Fruit fly (Drosophila melanogaster) whole organism, prepupa: Measurements from ENCODE around the gene Hr96.

Experiments
- Blimp-1 ChIP-seq: fragments of 200-800 bp; sonication (Bioruptor generic); optimal IDR thresholded peaks from 3 replicates; lab custom pipeline; 2017; ENCODE audit warnings: missing biosample characterization, missing genetic modification characterization, mild to moderate bottlenecking, moderate library complexity, missing genetic modification reagents
- CG10631 ChIP-seq: fragments of 200-800 bp; sonication (Bioruptor generic); optimal IDR thresholded peaks from 2 replicates; lab custom pipeline; 2016; ENCODE audit warnings: missing biosample characterization, missing genetic modification characterization
- CG10669 ChIP-seq: fragments of 200-800 bp; sonication (Bioruptor generic); optimal IDR thresholded peaks from 3 replicates; lab custom pipeline; 2018; ENCODE audit warnings: missing biosample characterization, mild to moderate bottlenecking, missing genetic modification characterization, moderate library complexity
- CG11294 ChIP-seq: fragments of 200-800 bp; sonication (Bioruptor generic); IDR thresholded peaks from 2 replicates; pipeline ENCODE4 v1.3.6; 2022; ENCODE audit warnings: missing biosample characterization, missing genetic modification characterization
- CG11762 ChIP-seq: fragments of 200-800 bp; sonication (Bioruptor generic); optimal IDR thresholded peaks from 3 replicates; lab custom pipeline; 2016; ENCODE audit warnings: missing biosample characterization, missing genetic modification characterization; ENCODE audit not compliant: insufficient read depth
- CG15336 ChIP-seq: fragments of 200-800 bp; sonication (Bioruptor generic); IDR thresholded peaks from 2 replicates; pipeline ENCODE4 v1.3.6; 2022; ENCODE audit warnings: missing biosample characterization, missing genetic modification characterization
- CG1621 ChIP-seq: fragments of 200-800 bp; sonication (Bioruptor generic); optimal IDR thresholded peaks from 3 replicates; lab custom pipeline; 2018; ENCODE audit warnings: missing biosample characterization, mild to moderate bottlenecking, missing genetic modification characterization
- CG16779 ChIP-seq: fragments of 200-800 bp; sonication (Bioruptor generic); optimal IDR thresholded peaks from 3 replicates; lab custom pipeline; 2017; ENCODE audit warnings: missing biosample characterization, mild to moderate bottlenecking, missing genetic modification characterization
- CG3032 ChIP-seq: fragments of 200-800 bp; optimal IDR thresholded peaks from 2 replicates; lab custom pipeline; 2019; ENCODE audit warnings: missing biosample characterization, mild to moderate bottlenecking, missing genetic modification characterization, moderate library complexity
- CG31627 ChIP-seq: fragments of 200-800 bp; sonication (Bioruptor generic); optimal IDR thresholded peaks from 3 replicates; lab custom pipeline; 2016; ENCODE audit warnings: missing biosample characterization, missing genetic modification characterization
- CG32006 ChIP-seq: fragments of 200-800 bp; sonication (Bioruptor generic); optimal IDR thresholded peaks from 3 replicates; lab custom pipeline; 2017; ENCODE audit warnings: missing biosample characterization, mild to moderate bottlenecking, missing genetic modification characterization
- CG34406 ChIP-seq: fragments of 200-800 bp; sonication (Bioruptor generic); optimal IDR thresholded peaks from 3 replicates; lab custom pipeline; 2016; ENCODE audit warnings: missing biosample characterization, missing genetic modification characterization
- CG4318 ChIP-seq: fragments of 200-800 bp; sonication (Bioruptor generic); optimal IDR thresholded peaks from 3 replicates; lab custom pipeline; 2017; ENCODE audit warnings: missing biosample characterization, mild to moderate bottlenecking, missing genetic modification characterization
- CG6163 ChIP-seq: fragments of 200-800 bp; sonication (Bioruptor generic); IDR thresholded peaks from 3 replicates; pipeline ENCODE4 v1.3.6; 2022; ENCODE audit warnings: missing biosample characterization, missing genetic modification characterization
- CG6276 ChIP-seq: fragments of 200-800 bp; sonication (Bioruptor generic); optimal IDR thresholded peaks from 2 replicates; lab custom pipeline; 2017; ENCODE audit warnings: missing biosample characterization, mild to moderate bottlenecking, missing genetic modification characterization
- CG6792 ChIP-seq: fragments of 200-800 bp; sonication (Bioruptor generic); optimal IDR thresholded peaks from 3 replicates; lab custom pipeline; 2016; ENCODE audit warnings: missing biosample characterization, missing genetic modification characterization
- CG6808 ChIP-seq: fragments of 200-800 bp; sonication (Bioruptor generic); optimal IDR thresholded peaks from 3 replicates; lab custom pipeline; 2017; ENCODE audit warnings: missing biosample characterization, missing genetic modification characterization, mild to moderate bottlenecking, moderate library complexity, missing genetic modification reagents
- CG6854 ChIP-seq: fragments of 200-800 bp; sonication (Bioruptor generic); optimal IDR thresholded peaks from 2 replicates; lab custom pipeline; 2017; ENCODE audit warnings: missing biosample characterization, mild to moderate bottlenecking, missing genetic modification characterization
- CG7368 ChIP-seq: fragments of 200-800 bp; sonication (Bioruptor generic); optimal IDR thresholded peaks from 3 replicates; lab custom pipeline; 2016; ENCODE audit warnings: missing biosample characterization, missing genetic modification characterization
- CG8119 ChIP-seq: fragments of 200-800 bp; sonication (Bioruptor generic); IDR thresholded peaks from 3 replicates; pipeline ENCODE4 v1.3.6; 2022; ENCODE audit warnings: missing biosample characterization, missing genetic modification characterization
- CG8319 ChIP-seq: fragments of 200-800 bp; sonication (Bioruptor generic); optimal IDR thresholded peaks from 3 replicates; lab custom pipeline; 2016; ENCODE audit warnings: missing biosample characterization, missing genetic modification characterization
- CG8632 ChIP-seq: fragments of 200-800 bp; sonication (Bioruptor generic); optimal IDR thresholded peaks from 3 replicates; lab custom pipeline; 2016; ENCODE audit warnings: missing biosample characterization, missing genetic modification characterization
- CG9139 ChIP-seq: fragments of 200-800 bp; sonication (Bioruptor generic); optimal IDR thresholded peaks from 3 replicates; lab custom pipeline; 2017; ENCODE audit warnings: missing biosample characterization, mild to moderate bottlenecking, missing genetic modification characterization
- Eip75B ChIP-seq: fragments of 200-800 bp; sonication (Bioruptor generic); optimal IDR thresholded peaks from 3 replicates; lab custom pipeline; 2016; ENCODE audit warnings: missing biosample characterization, missing genetic modification characterization
- Eip78C ChIP-seq: fragments of 200-800 bp; sonication (Bioruptor generic); peaks from one replicate; lab custom pipeline; 2016; ENCODE audit warnings: missing biosample characterization, missing genetic modification characterization
- Eip93F ChIP-seq: fragments of 200-800 bp; sonication (Bioruptor generic); optimal IDR thresholded peaks from 2 replicates; lab custom pipeline; 2016; ENCODE audit warnings: missing biosample characterization, mild to moderate bottlenecking, missing genetic modification characterization
- Ets21C ChIP-seq: fragments of 200-800 bp; sonication (Bioruptor generic); optimal IDR thresholded peaks from 3 replicates; lab custom pipeline; 2016; ENCODE audit warnings: missing biosample characterization, missing genetic modification characterization
- Ets96B ChIP-seq: fragments of 200-800 bp; optimal IDR thresholded peaks from 2 replicates; lab custom pipeline; 2019; ENCODE audit warnings: missing biosample characterization, mild to moderate bottlenecking, missing genetic modification characterization, moderate library complexity
- Hr38 ChIP-seq: sonication (Bioruptor generic); optimal IDR thresholded peaks from 2 replicates; lab custom pipeline; 2016; ENCODE audit warnings: missing biosample characterization, missing genetic modification characterization
- Hr39 ChIP-seq: fragments of 200-800 bp; sonication (Bioruptor generic); optimal IDR thresholded peaks from 2 replicates; lab custom pipeline; 2016; ENCODE audit warnings: missing biosample characterization, missing genetic modification characterization
- Hr4 ChIP-seq: fragments of 200-800 bp; sonication (Bioruptor generic); optimal IDR thresholded peaks from 3 replicates; lab custom pipeline; 2016; ENCODE audit warnings: missing biosample characterization, missing genetic modification characterization
- Lpt ChIP-seq: fragments of 200-800 bp; sonication (Bioruptor generic); optimal IDR thresholded peaks from 3 replicates; lab custom pipeline; 2016; ENCODE audit warnings: missing biosample characterization, missing genetic modification characterization
- OdsH ChIP-seq: fragments of 200-800 bp; sonication (Bioruptor generic); optimal IDR thresholded peaks from 3 replicates; lab custom pipeline; 2016; ENCODE audit warnings: missing biosample characterization, missing genetic modification characterization
- Smox ChIP-seq: fragments of 200-800 bp; sonication (Bioruptor generic); optimal IDR thresholded peaks from 3 replicates; lab custom pipeline; 2016; ENCODE audit warnings: missing biosample characterization, missing genetic modification characterization
- Sox102F ChIP-seq: fragments of 200-800 bp; sonication (Bioruptor generic); optimal IDR thresholded peaks from 2 replicates; lab custom pipeline; 2016; ENCODE audit warnings: missing biosample characterization, mild to moderate bottlenecking, missing genetic modification characterization
- Sox14 ChIP-seq: fragments of 200-800 bp; sonication (Bioruptor generic); optimal IDR thresholded peaks from 3 replicates; lab custom pipeline; 2016; ENCODE audit warnings: missing biosample characterization, missing genetic modification characterization
- Sox15 ChIP-seq: fragments of 200-800 bp; sonication (Bioruptor generic); optimal IDR thresholded peaks from 3 replicates; lab custom pipeline; 2016; ENCODE audit warnings: missing biosample characterization, missing genetic modification characterization
- acj6 ChIP-seq: fragments of 200-800 bp; sonication (Bioruptor generic); optimal IDR thresholded peaks from 3 replicates; lab custom pipeline; 2016; ENCODE audit warnings: missing biosample characterization, missing genetic modification characterization
- dsx ChIP-seq: fragments of 200-800 bp; optimal IDR thresholded peaks from 3 replicates; lab custom pipeline; 2019; ENCODE audit warnings: missing biosample characterization, mild to moderate bottlenecking, missing genetic modification characterization, moderate library complexity; ENCODE audit not compliant: poor library complexity, severe bottlenecking
- eg ChIP-seq: fragments of 200-800 bp; sonication (Bioruptor generic); IDR thresholded peaks from 3 replicates; pipeline ENCODE4 v1.3.6; 2022; ENCODE audit warnings: missing biosample characterization, missing genetic modification characterization
- esn ChIP-seq: fragments of 200-800 bp; sonication (Bioruptor generic); optimal IDR thresholded peaks from 2 replicates; lab custom pipeline; 2016; ENCODE audit warnings: missing biosample characterization, mild to moderate bottlenecking, missing genetic modification characterization, moderate library complexity
- fd59A ChIP-seq: fragments of 200-800 bp; sonication (Bioruptor generic); optimal IDR thresholded peaks from 2 replicates; lab custom pipeline; 2017; ENCODE audit warnings: missing biosample characterization, mild to moderate bottlenecking, missing genetic modification characterization, missing genetic modification reagents
- fd85E ChIP-seq: fragments of 200-800 bp; sonication (Bioruptor generic); optimal IDR thresholded peaks from 3 replicates; lab custom pipeline; 2016; ENCODE audit warnings: missing biosample characterization, missing genetic modification characterization
- net ChIP-seq: fragments of 200-800 bp; sonication (Bioruptor generic); optimal IDR thresholded peaks from 3 replicates; lab custom pipeline; 2016; ENCODE audit warnings: missing biosample characterization, missing genetic modification characterization
- pdm3 ChIP-seq: fragments of 200-800 bp; sonication (Bioruptor generic); optimal IDR thresholded peaks from 3 replicates; lab custom pipeline; 2016; ENCODE audit warnings: missing biosample characterization, missing genetic modification characterization
- salr ChIP-seq, 2 experiments: fragments of 200-800 bp; sonication (Bioruptor generic); optimal IDR thresholded peaks; 3 replicates each; lab custom pipeline; 2016 to 2018; ENCODE audit warnings: missing biosample characterization in 2 of 2, missing genetic modification characterization in 2 of 2, mild to moderate bottlenecking in 1 of 2
- spab ChIP-seq: fragments of 200-800 bp; sonication (Bioruptor generic); optimal IDR thresholded peaks from 2 replicates; lab custom pipeline; 2017; ENCODE audit warnings: missing biosample characterization, mild to moderate bottlenecking, missing genetic modification characterization, missing genetic modification reagents
- ss ChIP-seq, 2 experiments: fragments of 200-800 bp; sonication (Bioruptor generic); optimal IDR thresholded peaks; 2 replicates in 1 of 2; 3 replicates in 1 of 2; lab custom pipeline; 2017 to 2018; ENCODE audit warnings: mild to moderate bottlenecking in 2 of 2, missing biosample characterization in 2 of 2, missing genetic modification characterization in 2 of 2, moderate library complexity in 1 of 2
- svp ChIP-seq: fragments of 200-800 bp; sonication (Bioruptor generic); peaks from one replicate; lab custom pipeline; 2016; ENCODE audit warnings: missing biosample characterization, missing genetic modification characterization
- topi ChIP-seq: fragments of 200-800 bp; sonication (Bioruptor generic); optimal IDR thresholded peaks from 3 replicates; lab custom pipeline; 2016; ENCODE audit warnings: missing biosample characterization, missing genetic modification characterization
- vri ChIP-seq: fragments of 200-800 bp; sonication (Bioruptor generic); optimal IDR thresholded peaks from 3 replicates; lab custom pipeline; 2016; ENCODE audit warnings: missing biosample characterization, mild to moderate bottlenecking, missing genetic modification characterization

Hr96 gene

DNA sequence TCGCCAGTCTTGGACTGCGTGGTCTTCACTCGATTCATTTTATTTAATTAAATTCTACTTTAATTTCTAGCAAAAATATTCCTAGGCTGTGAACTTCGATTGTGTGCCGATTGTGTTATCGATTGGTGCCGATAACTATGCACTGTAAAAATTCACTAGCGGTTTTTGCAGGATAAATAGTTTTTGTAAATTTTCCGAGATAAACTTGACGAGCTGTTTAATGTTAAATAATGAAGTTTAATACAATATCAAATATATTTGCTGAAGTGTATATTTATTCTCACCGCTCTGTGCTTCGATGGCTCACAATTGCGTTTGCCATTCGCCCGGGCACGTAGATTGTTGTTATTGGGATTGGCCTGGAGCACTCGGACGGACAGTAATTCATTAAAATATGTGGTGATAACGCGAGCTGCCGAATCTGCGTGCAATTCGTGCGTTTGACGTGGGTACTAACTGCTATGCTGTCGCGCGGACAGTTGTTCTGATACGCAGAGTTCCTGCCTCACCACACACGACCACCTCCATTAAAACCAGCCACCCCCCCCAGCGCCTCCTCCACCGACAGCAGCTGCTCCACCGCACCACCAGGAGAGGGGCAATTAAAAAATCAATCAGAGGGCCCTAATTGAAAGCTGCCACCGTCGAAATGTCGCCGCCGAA lies at the start of gene Hr96, which contains the start of gene EMC6:
Hr96 (plus strand) TSS at position 341 of the 663 bp plus-strand sequence.
EMC6 (minus strand) TSS at position 123 of the 663 bp plus-strand sequence.
- peak; percentile 94 for TF ChIP-seq OdsH (GFP tag; lab: Kevin White, UChicago)
- peak; percentile 97 for TF ChIP-seq Eip78C (GFP tag; lab: Kevin White, UChicago)
- TF ChIP-seq Eip93F (GFP tag; lab: Kevin White, UChicago): peak; percentile 83
- peak; percentile 87 for TF ChIP-seq Sox15 (GFP tag; lab: Kevin White, UChicago)
- peak; percentile 62 for TF ChIP-seq fd85E (GFP tag; lab: Kevin White, UChicago)
- TF ChIP-seq CG34406 (GFP tag; lab: Kevin White, UChicago): peak; percentile 88
- peak; percentile 84 for TF ChIP-seq CG8119 (GFP tag; lab: Robert Waterston, UW)
- peak; percentile 94 for TF ChIP-seq acj6 (GFP tag; lab: Kevin White, UChicago)
- TF ChIP-seq Ets21C (GFP tag; lab: Kevin White, UChicago): peak; percentile 90
- no peak for TF ChIP-seq vri (GFP tag; lab: Kevin White, UChicago)
- TF ChIP-seq CG32006: no peak
- peak; percentile 94 for TF ChIP-seq Hr4 (GFP tag; lab: Kevin White, UChicago)
- peak; percentile 93 for TF ChIP-seq CG31627
- peak; percentile 95 for TF ChIP-seq esn
- peak; percentile 91 for TF ChIP-seq Smox (GFP tag; lab: Kevin White, UChicago)
- TF ChIP-seq ss (GFP tag; optimal IDR thresholded peaks at IDR 0.05; lab: Kevin White, UChicago): peak in 1 of 2 experiments; percentile 84
- TF ChIP-seq Sox14 (GFP tag; lab: Kevin White, UChicago): peak; percentile 93
- TF ChIP-seq CG8319 (GFP tag; lab: Kevin White, UChicago): peak; percentile 87
- TF ChIP-seq CG11294 (GFP tag; lab: Robert Waterston, UW): peak; percentile 89
- peak; percentile 62 for TF ChIP-seq Blimp-1
- peak; percentile 79 for TF ChIP-seq CG16779 (tag; lab: Kevin White, UChicago)
- TF ChIP-seq pdm3 (GFP tag; lab: Kevin White, UChicago): peak; percentile 95
- peak; percentile 90 for TF ChIP-seq net (GFP tag; lab: Kevin White, UChicago)
- TF ChIP-seq Hr38: peak; percentile 54
- peak; percentile 93 for TF ChIP-seq CG10631 (GFP tag; lab: Kevin White, UChicago)
- peak; percentile 93 for TF ChIP-seq Eip75B (GFP tag; lab: Kevin White, UChicago)
- TF ChIP-seq CG6163 (GFP tag; lab: Robert Waterston, UW): peak; percentile 96
- no peak for TF ChIP-seq CG6808 (GFP tag; lab: Kevin White, UChicago)
- TF ChIP-seq CG9139 (GFP tag; lab: Kevin White, UChicago): no peak
- TF ChIP-seq Ets96B (tag; lab: Kevin White, UChicago): peak; percentile 84
- TF ChIP-seq Sox102F: peak; percentile 93
- TF ChIP-seq CG11762 (GFP tag; lab: Kevin White, UChicago): peak; percentile 87
- peak; percentile 91 for TF ChIP-seq topi (GFP tag; lab: Kevin White, UChicago)
- TF ChIP-seq eg (GFP tag; lab: Robert Waterston, UW): peak; percentile 94
- TF ChIP-seq CG4318 (GFP tag; lab: Kevin White, UChicago): no peak
- TF ChIP-seq CG10669 (GFP tag; lab: Kevin White, UChicago): peak; percentile 87
- peak; percentile 75 for TF ChIP-seq spab (GFP tag; lab: Kevin White, UChicago)
- TF ChIP-seq CG6792: peak; percentile 88
- peak; percentile 92 for TF ChIP-seq Hr39 (GFP tag; lab: Kevin White, UChicago)
- TF ChIP-seq fd59A (GFP tag; lab: Kevin White, UChicago): peak; percentile 77
- TF ChIP-seq CG8632 (GFP tag; lab: Kevin White, UChicago): peak; percentile 88
- TF ChIP-seq Lpt (GFP tag; lab: Kevin White, UChicago): peak; percentile 81
- TF ChIP-seq CG6854 (GFP tag; lab: Kevin White, UChicago): peak; percentile 73
- peak; percentile 90 for TF ChIP-seq CG3032
- peak; percentile 98 for TF ChIP-seq svp (GFP tag; lab: Kevin White, UChicago)
- peak in 1 of 2 experiments; percentile 89 for TF ChIP-seq salr (GFP tag; optimal IDR thresholded peaks at IDR 0.05; lab: Kevin White, UChicago)
- TF ChIP-seq CG6276 (GFP tag; lab: Kevin White, UChicago): no peak
- TF ChIP-seq CG7368: peak; percentile 85
- TF ChIP-seq CG15336: peak; percentile 84
- peak; percentile 97 for TF ChIP-seq CG1621 (tag; lab: Kevin White, UChicago)
- peak; percentile 81 for TF ChIP-seq dsx (GFP tag; lab: Kevin White, UChicago)
